Worm (Caenorhabditis elegans) whole organism, L1 larva: ENCODE data around the gene ddx-23.

ENCODE experiments used
- ama-1 ChIP-seq: fragments of 150-350 bp; optimal IDR thresholded peaks from 2 replicates; lab custom pipeline; 2014
- pqm-1 ChIP-seq: sonication (generic microtip); optimal IDR thresholded peaks from 3 replicates; lab custom pipeline; 2017; ENCODE audit warnings: missing biosample characterization, missing genetic modification characterization
- snpc-4 ChIP-seq: fragments of 150-350 bp; optimal IDR thresholded peaks from 2 replicates; lab custom pipeline; 2014; ENCODE audit warnings: missing biosample characterization, missing genetic modification characterization

DNA sequence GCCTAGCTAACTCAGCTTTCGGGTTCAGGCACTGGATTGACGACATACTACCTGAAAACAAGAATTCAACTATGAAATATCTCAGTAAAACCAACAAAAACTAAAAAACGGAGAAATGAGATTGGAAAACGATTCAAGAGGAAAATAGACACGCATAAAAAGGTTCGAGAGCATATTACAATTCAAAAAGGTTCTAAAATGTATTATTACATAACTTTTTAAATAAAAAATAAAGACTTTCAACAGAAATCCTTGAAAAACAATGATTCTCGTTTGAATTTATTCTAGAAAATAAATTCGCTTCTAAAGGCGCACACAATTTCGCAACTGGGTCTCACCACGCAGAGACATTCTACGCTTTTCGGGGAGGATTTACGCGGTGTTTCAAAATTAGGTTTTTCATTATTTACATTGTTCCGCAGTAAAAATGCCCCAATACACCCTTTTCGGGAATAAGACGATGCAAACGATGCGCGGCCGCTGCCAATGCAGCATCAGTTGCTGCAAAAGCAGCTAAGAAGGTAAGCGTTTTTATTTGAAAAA lies 2.6 kb upstream of the ddx-23 start, which contains the start of the genes cct-6 and alh-9:
- TF ChIP-seq pqm-1 (tag; lab: Kevin White, UChicago) (no peak), snpc-4 (tag; lab: Kevin White, UChicago) (peak; percentile 51), ama-1 (peak; percentile 49)
